Fruit fly (Drosophila melanogaster): ENCODE measurements around the gene sstn.

The sstn gene

DNA sequence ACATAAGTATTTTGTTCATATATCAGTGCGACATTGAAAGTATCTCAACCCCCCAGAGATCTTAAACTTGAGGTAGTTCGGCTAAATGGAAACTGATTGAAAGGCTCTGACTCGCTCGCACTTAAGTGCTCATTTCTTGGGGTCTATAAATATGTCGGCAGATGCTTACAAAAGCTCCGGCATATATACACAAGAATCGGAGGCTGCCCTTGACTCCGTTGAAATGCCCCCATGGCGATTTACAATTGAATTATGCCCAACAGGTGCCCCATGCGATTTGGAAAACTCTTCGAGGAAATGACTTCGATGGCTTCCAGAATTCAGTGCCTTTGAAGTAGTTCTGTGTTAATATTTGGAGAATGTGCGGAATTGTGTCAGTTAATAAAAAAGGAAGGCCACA is 20.8 kb downstream of the sstn start:
- TF ChIP-seq CG3032 (tag; optimal IDR thresholded peaks at IDR 0.05) (no peak), CG16779 (tag; optimal IDR thresholded peaks at IDR 0.05) (no peak), CG8319 (GFP tag; optimal IDR thresholded peaks at IDR 0.05) (no peak), Hr39 (GFP tag; optimal IDR thresholded peaks at IDR 0.05) (no peak), Ets21C (GFP tag; optimal IDR thresholded peaks at IDR 0.05) (no peak), CG34406 (GFP tag; optimal IDR thresholded peaks at IDR 0.05) (no peak), fd85E (GFP tag; optimal IDR thresholded peaks at IDR 0.05) (no peak), CG7368 (GFP tag; optimal IDR thresholded peaks at IDR 0.05) (no peak)

DNA sequence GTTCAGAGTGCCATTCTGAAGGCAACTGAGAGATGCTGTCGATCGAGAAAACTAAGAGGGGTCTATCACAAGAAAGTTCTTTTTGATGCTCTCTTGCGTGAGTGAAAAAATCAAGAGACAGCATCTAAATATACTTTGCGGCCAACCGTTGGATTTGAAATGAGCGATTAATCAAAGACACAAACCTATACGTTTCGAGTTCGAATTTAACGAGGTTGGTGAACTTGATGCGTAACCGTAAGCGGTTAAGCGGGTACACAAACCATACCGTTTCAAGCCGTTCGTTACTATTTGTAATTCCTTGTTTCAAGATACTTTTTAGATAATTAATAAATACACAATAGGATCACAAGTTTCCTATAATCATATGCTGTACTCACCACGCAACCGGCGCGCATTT is 22.4 kb downstream of the sstn start:
- TF ChIP-seq CG3032 (tag; optimal IDR thresholded peaks at IDR 0.05) (no peak), Eip75B (GFP tag; optimal IDR thresholded peaks at IDR 0.05) (no peak), CG8632 (GFP tag; optimal IDR thresholded peaks at IDR 0.05) (no peak), CG6276 (GFP tag; optimal IDR thresholded peaks at IDR 0.05) (no peak), Hr4 (GFP tag; optimal IDR thresholded peaks at IDR 0.05) (no peak), Ets96B (tag; optimal IDR thresholded peaks at IDR 0.05) (no peak), esn (GFP tag; optimal IDR thresholded peaks at IDR 0.05) (no peak), dac (GFP tag; optimal IDR thresholded peaks at IDR 0.05) (no peak), Ets21C (GFP tag; optimal IDR thresholded peaks at IDR 0.05) (no peak), CG6792 (GFP tag; optimal IDR thresholded peaks at IDR 0.05) (no peak), fkh (GFP tag; optimal IDR thresholded peaks at IDR 0.05) (no peak), fd85E (GFP tag; optimal IDR thresholded peaks at IDR 0.05) (no peak)

- no peak for TF ChIP-seq Sox102F (GFP tag; optimal IDR thresholded peaks at IDR 0.05)
- no peak for TF ChIP-seq topi (GFP tag; optimal IDR thresholded peaks at IDR 0.05)
- no peak for TF ChIP-seq CG3032 (tag; optimal IDR thresholded peaks at IDR 0.05)
These were observed 29.6 kb downstream of the sstn start, which contains the start of gene Sytbeta for dm6 chr3L:15064877-15065276. Sytbeta (minus strand) TSS chr3L:15064977.

DNA sequence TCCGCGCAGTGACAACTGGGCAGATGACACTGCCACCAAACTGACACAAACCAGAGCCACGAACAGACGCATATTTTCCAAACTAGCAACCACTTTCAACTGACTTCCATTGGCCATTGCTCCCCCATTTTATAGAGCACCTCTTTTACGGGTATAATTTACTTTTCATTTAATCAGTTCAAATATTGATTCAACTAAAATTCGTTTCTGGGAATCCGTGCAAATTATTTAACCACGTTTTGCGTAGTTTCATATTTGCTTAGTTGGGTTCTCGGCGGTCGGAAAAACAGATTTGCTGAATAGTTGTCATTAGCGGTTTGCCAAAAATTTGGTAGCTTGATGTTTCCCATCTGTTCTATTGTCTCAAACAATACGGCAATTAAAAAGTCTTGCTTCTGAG is 32.9 kb downstream of the sstn start, which contains the start of gene CG13460:
Gene CG13460, minus strand, starts transcription at position 101 of the 400 bp plus-strand sequence.
- TF ChIP-seq Met (GFP tag; optimal IDR thresholded peaks at IDR 0.05) (no peak), achi (GFP tag; optimal IDR thresholded peaks at IDR 0.05) (no peak), pdm3 (GFP tag; optimal IDR thresholded peaks at IDR 0.05) (no peak), salr (GFP tag; optimal IDR thresholded peaks at IDR 0.05) (no peak), fd85E (GFP tag; optimal IDR thresholded peaks at IDR 0.05) (no peak), Hr38 (GFP tag; optimal IDR thresholded peaks at IDR 0.05) (no peak), CG11294 (GFP tag; IDR thresholded peaks at IDR 0.05) (no peak), CG6808 (GFP tag; optimal IDR thresholded peaks at IDR 0.05) (no peak), CG10631 (GFP tag; optimal IDR thresholded peaks at IDR 0.05) (no peak), dsx (GFP tag; optimal IDR thresholded peaks at IDR 0.05; ENCODE audit: poor library complexity, severe bottlenecking) (no peak), Sox15 (GFP tag; optimal IDR thresholded peaks at IDR 0.05) (no peak), CG8319 (GFP tag; optimal IDR thresholded peaks at IDR 0.05) (no peak), Smox (GFP tag; optimal IDR thresholded peaks at IDR 0.05) (no peak), ss (GFP tag; optimal IDR thresholded peaks at IDR 0.05) (no peak)

DNA sequence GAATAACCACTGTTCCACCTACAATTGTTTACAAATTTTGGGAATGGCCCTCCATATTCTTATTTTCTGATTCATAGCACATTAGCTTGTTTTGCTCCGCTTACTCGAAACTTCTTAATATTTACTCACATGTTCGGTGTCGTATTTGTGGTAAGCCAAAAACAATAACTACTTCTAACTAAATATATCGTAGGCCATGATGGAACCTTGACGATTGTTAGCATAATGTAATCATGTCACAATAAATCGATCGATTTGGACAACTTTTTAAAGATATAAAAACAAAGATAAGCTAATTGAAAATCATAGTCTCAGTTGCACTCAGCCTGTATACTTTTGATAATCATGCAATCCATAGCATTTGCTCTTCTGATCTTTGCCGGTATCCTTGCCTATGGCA is 40.0 kb downstream of the sstn start, which contains the start of gene EAChm:
Gene EAChm, plus strand, starts transcription at position 301 of the 400 bp plus-strand sequence.
- TF ChIP-seq CG11294 (GFP tag; IDR thresholded peaks at IDR 0.05) (no peak), CG6163 (GFP tag; IDR thresholded peaks at IDR 0.05) (no peak), cyc (GFP tag; optimal IDR thresholded peaks at IDR 0.05) (no peak), CG11902 (GFP tag; optimal IDR thresholded peaks at IDR 0.05) (no peak)
